Worm (Caenorhabditis elegans) whole organism, L1 larva: ENCODE data around the gene F40C5.1.

Source experiments
- C04F5.9 ChIP-seq: sonication (generic microtip); optimal IDR thresholded peaks from 2 replicates; lab custom pipeline; 2016; ENCODE audit warnings: missing genetic modification characterization, missing compliant biosample characterization
- C16A3.4 ChIP-seq: fragments of 150-350 bp; optimal IDR thresholded peaks from 2 replicates; lab custom pipeline; 2014; ENCODE audit warnings: missing biosample characterization, missing genetic modification characterization
- C34B4.2 ChIP-seq: sonication (generic microtip); optimal IDR thresholded peaks from 2 replicates; lab custom pipeline; 2017; ENCODE audit warnings: mild to moderate bottlenecking, missing genetic modification characterization, missing compliant biosample characterization
- F16B12.6 ChIP-seq: fragments of 150-350 bp; optimal IDR thresholded peaks from 2 replicates; lab custom pipeline; 2014; ENCODE audit warnings: missing biosample characterization, missing genetic modification characterization
- Y116A8C.19 ChIP-seq: sonication (generic microtip); optimal IDR thresholded peaks from 2 replicates; lab custom pipeline; 2016; ENCODE audit warnings: missing compliant biosample characterization, missing genetic modification characterization, borderline replicate concordance
- aha-1 ChIP-seq: fragments of 150-350 bp; optimal IDR thresholded peaks from 2 replicates; lab custom pipeline; 2014; ENCODE audit warnings: missing biosample characterization, missing genetic modification characterization
- alr-1 ChIP-seq: fragments of 200-800 bp; sonication (Bioruptor generic); optimal IDR thresholded peaks from 2 replicates; lab custom pipeline; 2018; ENCODE audit warnings: borderline replicate concordance, mild to moderate bottlenecking, missing genetic modification characterization, missing compliant biosample characterization
- aly-2 ChIP-seq: fragments of 150-350 bp; optimal IDR thresholded peaks from 2 replicates; lab custom pipeline; 2014; ENCODE audit warnings: missing biosample characterization, missing genetic modification characterization
- ama-1 ChIP-seq: fragments of 150-350 bp; optimal IDR thresholded peaks from 2 replicates; lab custom pipeline; 2014
- blmp-1 ChIP-seq: fragments of 150-350 bp; optimal IDR thresholded peaks from 2 replicates; lab custom pipeline; 2014; ENCODE audit warnings: missing biosample characterization, missing genetic modification characterization
- ceh-8 ChIP-seq: fragments of 200-800 bp; sonication (Bioruptor generic); optimal IDR thresholded peaks from 2 replicates; lab custom pipeline; 2018; ENCODE audit warnings: mild to moderate bottlenecking, missing genetic modification characterization, moderate library complexity, missing compliant biosample characterization
- ceh-88 ChIP-seq: fragments of 200-800 bp; sonication (Bioruptor generic); IDR thresholded peaks from 2 replicates; pipeline ENCODE4 v1.3.6; 2022; ENCODE audit warnings: missing genetic modification characterization, missing compliant biosample characterization
- ceh-90 ChIP-seq: sonication (generic microtip); optimal IDR thresholded peaks from 2 replicates; lab custom pipeline; 2016; ENCODE audit warnings: missing genetic modification characterization, missing compliant biosample characterization
- dpl-1 ChIP-seq, 3 experiments: fragments of 150-350 bp in 2 of 3; sonication (generic microtip) in 1 of 3; optimal IDR thresholded peaks; 2 replicates each; lab custom pipeline; 2014 to 2017; ENCODE audit warnings: missing biosample characterization in 3 of 3, missing genetic modification characterization in 3 of 3, missing genetic modification reagents in 3 of 3
- efl-1 ChIP-seq, 4 experiments: fragments of 150-350 bp; optimal IDR thresholded peaks in 3 of 4; peaks in 1 of 4; 1 replicate in 1 of 4; 2 replicates in 3 of 4; lab custom pipeline; 2014; ENCODE audit warnings: missing biosample characterization in 2 of 4, missing genetic modification characterization in 2 of 4, missing genetic modification reagents in 2 of 4
- egl-13 ChIP-seq: sonication (generic microtip); optimal IDR thresholded peaks from 2 replicates; lab custom pipeline; 2016; ENCODE audit warnings: missing genotype, missing genetic modification reagents, missing genetic modification characterization, missing compliant biosample characterization
- egl-27 ChIP-seq, 2 experiments: fragments of 150-350 bp in 1 of 2; sonication (generic microtip); optimal IDR thresholded peaks; 3 replicates each; lab custom pipeline; 2017 to 2018; ENCODE audit warnings: missing biosample characterization in 2 of 2, missing genetic modification characterization in 2 of 2, missing genetic modification reagents in 2 of 2
- elt-2 ChIP-seq: sonication (generic microtip); optimal IDR thresholded peaks from 2 replicates; lab custom pipeline; 2016; ENCODE audit warnings: missing genetic modification characterization, mild to moderate bottlenecking, inconsistent platforms, missing compliant biosample characterization, missing genetic modification reagents
- elt-3 ChIP-seq, 6 experiments: fragments of 150-350 bp in 1 of 6; sonication (generic microtip); optimal IDR thresholded peaks; 2 replicates each; lab custom pipeline; 2017 to 2018; ENCODE audit warnings: missing biosample characterization in 6 of 6, missing genetic modification characterization in 6 of 6, inconsistent platforms in 1 of 6
- ets-5 ChIP-seq: fragments of 200-800 bp; sonication (Bioruptor generic); IDR thresholded peaks from 2 replicates; pipeline ENCODE4 v1.3.6; 2022; ENCODE audit warnings: missing genetic modification characterization, missing compliant biosample characterization
- fkh-10 ChIP-seq: sonication (generic microtip); optimal IDR thresholded peaks from 2 replicates; lab custom pipeline; 2017; ENCODE audit warnings: missing biosample characterization, missing genetic modification reagents, missing genetic modification characterization
- grh-1 ChIP-seq: fragments of 200-800 bp; sonication (Bioruptor generic); IDR thresholded peaks from 2 replicates; pipeline ENCODE4 v1.3.6; 2022; ENCODE audit warnings: missing genetic modification reagents, missing genetic modification characterization, missing compliant biosample characterization
- hlh-17 ChIP-seq: fragments of 200-800 bp; sonication (Bioruptor generic); optimal IDR thresholded peaks from 2 replicates; lab custom pipeline; 2018; ENCODE audit warnings: missing genetic modification characterization, mild to moderate bottlenecking, missing compliant biosample characterization, moderate library complexity, borderline replicate concordance
- hlh-4 ChIP-seq: sonication (generic microtip); optimal IDR thresholded peaks from 2 replicates; lab custom pipeline; 2016; ENCODE audit warnings: mild to moderate bottlenecking, missing genetic modification characterization, missing compliant biosample characterization
- irx-1 ChIP-seq: sonication (generic microtip); optimal IDR thresholded peaks from 2 replicates; lab custom pipeline; 2016; ENCODE audit warnings: missing genetic modification characterization, missing compliant biosample characterization
- jun-1 ChIP-seq: fragments of 150-350 bp; optimal IDR thresholded peaks from 2 replicates; lab custom pipeline; 2014; ENCODE audit warnings: missing biosample characterization, missing genetic modification reagents, missing genetic modification characterization
- lin-13 ChIP-seq: fragments of 150-350 bp; optimal IDR thresholded peaks from 2 replicates; lab custom pipeline; 2014; ENCODE audit warnings: missing biosample characterization, missing genetic modification reagents, missing genetic modification characterization
- lin-15B ChIP-seq: fragments of 150-350 bp; sonication (generic microtip); optimal IDR thresholded peaks from 3 replicates; lab custom pipeline; 2014; ENCODE audit warnings: missing biosample characterization, missing genetic modification characterization
- lin-35 ChIP-seq, 2 experiments: fragments of 150-350 bp; optimal IDR thresholded peaks; 2 replicates each; lab custom pipeline; 2014; ENCODE audit warnings: missing biosample characterization in 2 of 2, missing genetic modification characterization in 2 of 2, missing genetic modification reagents in 2 of 2
- lir-3 ChIP-seq: sonication (generic microtip); optimal IDR thresholded peaks from 2 replicates; lab custom pipeline; 2016; ENCODE audit warnings: mild to moderate bottlenecking, missing genetic modification characterization, moderate library complexity, missing compliant biosample characterization; ENCODE audit not compliant: poor library complexity
- mdl-1 ChIP-seq, 2 experiments: fragments of 150-350 bp; optimal IDR thresholded peaks; 2 replicates each; lab custom pipeline; 2014 to 2017; ENCODE audit warnings: missing biosample characterization in 2 of 2, missing genetic modification characterization in 2 of 2, inconsistent platforms in 1 of 2
- mep-1 ChIP-seq: fragments of 150-350 bp; optimal IDR thresholded peaks from 2 replicates; lab custom pipeline; 2014; ENCODE audit warnings: missing biosample characterization, missing genetic modification characterization
- nhr-11 ChIP-seq: fragments of 150-350 bp; optimal IDR thresholded peaks from 2 replicates; lab custom pipeline; 2014; ENCODE audit warnings: missing biosample characterization, missing genetic modification characterization
- nhr-19 ChIP-seq: fragments of 200-800 bp; sonication (Bioruptor generic); conservative IDR thresholded peaks from 2 replicates; pipeline ENCODE4 v1.3.6; 2022; ENCODE audit warnings: missing genetic modification characterization, missing compliant biosample characterization
- nhr-20 ChIP-seq: sonication (generic microtip); optimal IDR thresholded peaks from 2 replicates; lab custom pipeline; 2016; ENCODE audit warnings: mild to moderate bottlenecking, missing genetic modification characterization, missing compliant biosample characterization
- nhr-237 ChIP-seq: fragments of 150-350 bp; optimal IDR thresholded peaks from 2 replicates; lab custom pipeline; 2014; ENCODE audit warnings: missing biosample characterization, missing genetic modification characterization
- nhr-71 ChIP-seq: sonication (generic microtip); optimal IDR thresholded peaks from 2 replicates; lab custom pipeline; 2016; ENCODE audit warnings: mild to moderate bottlenecking, missing genetic modification characterization, moderate library complexity, missing compliant biosample characterization
- nhr-84 ChIP-seq: sonication (generic microtip); optimal IDR thresholded peaks from 2 replicates; lab custom pipeline; 2017; ENCODE audit warnings: missing biosample characterization, missing genetic modification characterization
- nhr-85 ChIP-seq: sonication (generic microtip); peaks from one replicate; lab custom pipeline; 2016; ENCODE audit warnings: missing genetic modification characterization, inconsistent platforms, missing compliant biosample characterization
- nhr-90 ChIP-seq: sonication (generic microtip); optimal IDR thresholded peaks from 2 replicates; lab custom pipeline; 2016; ENCODE audit warnings: mild to moderate bottlenecking, missing genetic modification characterization, missing compliant biosample characterization; ENCODE audit not compliant: poor library complexity
- snpc-4 ChIP-seq: fragments of 150-350 bp; optimal IDR thresholded peaks from 2 replicates; lab custom pipeline; 2014; ENCODE audit warnings: missing biosample characterization, missing genetic modification characterization
- snu-23 ChIP-seq: sonication (generic microtip); optimal IDR thresholded peaks from 2 replicates; lab custom pipeline; 2016; ENCODE audit warnings: missing genetic modification characterization, missing compliant biosample characterization
- sox-4 ChIP-seq: sonication (generic microtip); optimal IDR thresholded peaks from 2 replicates; lab custom pipeline; 2016; ENCODE audit warnings: missing genetic modification characterization, missing compliant biosample characterization
- sup-37 ChIP-seq: fragments of 200-800 bp; sonication (Bioruptor generic); optimal IDR thresholded peaks from 2 replicates; lab custom pipeline; 2018; ENCODE audit warnings: mild to moderate bottlenecking, missing genetic modification characterization, missing compliant biosample characterization
- tbx-2 ChIP-seq: sonication (generic microtip); optimal IDR thresholded peaks from 2 replicates; lab custom pipeline; 2016; ENCODE audit warnings: missing genetic modification characterization, missing compliant biosample characterization
- unc-130 ChIP-seq: fragments of 150-350 bp; optimal IDR thresholded peaks from 2 replicates; lab custom pipeline; 2017; ENCODE audit warnings: missing biosample characterization, missing genetic modification characterization, inconsistent platforms
- unc-30 ChIP-seq: sonication (generic microtip); optimal IDR thresholded peaks from 2 replicates; lab custom pipeline; 2017; ENCODE audit warnings: missing biosample characterization, missing genetic modification characterization
- unc-86 ChIP-seq: sonication (generic microtip); optimal IDR thresholded peaks from 2 replicates; lab custom pipeline; 2016; ENCODE audit warnings: missing genetic modification characterization, missing compliant biosample characterization
- zag-1 ChIP-seq: fragments of 150-350 bp; optimal IDR thresholded peaks from 2 replicates; lab custom pipeline; 2014; ENCODE audit warnings: missing biosample characterization, missing genetic modification characterization
- zip-4 ChIP-seq: fragments of 200-800 bp; sonication (Bioruptor generic); optimal IDR thresholded peaks from 2 replicates; lab custom pipeline; 2018; ENCODE audit warnings: mild to moderate bottlenecking, missing genetic modification characterization, moderate library complexity, missing compliant biosample characterization

The F40C5.1 gene

DNA sequence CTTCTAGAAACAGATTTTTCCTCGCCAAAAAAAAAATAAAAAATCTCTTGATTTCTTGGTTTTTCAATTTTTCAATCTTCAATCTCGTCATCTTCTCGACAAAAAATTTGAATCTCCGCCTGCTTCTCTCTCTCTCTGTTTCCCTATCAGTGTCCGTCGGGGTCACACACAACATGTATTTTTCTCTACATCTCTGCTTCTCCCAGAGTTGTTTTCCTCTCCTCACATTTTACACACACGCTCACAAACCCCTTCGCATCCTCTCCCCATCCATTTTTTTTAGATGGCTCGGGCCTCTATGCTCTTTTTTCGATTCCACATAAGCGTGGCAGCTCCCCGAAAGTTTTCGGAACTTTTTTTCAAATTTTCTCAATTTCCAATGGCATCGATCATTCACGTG, 7.3 kb downstream of the F40C5.1 start (continued):
- TF ChIP-seq lin-13 (GFP tag; lab: Kevin White, UChicago) (no peak), efl-1 (optimal IDR thresholded peaks at IDR 0.05; lab: Kevin White, UChicago) (peak; percentile 46 to 68), efl-1 (GFP tag; optimal IDR thresholded peaks at IDR 0.05 in 1 of 2; lab: Kevin White, UChicago) (peak; percentile 82 to 96), mdl-1 (tag; optimal IDR thresholded peaks at IDR 0.05; lab: Kevin White, UChicago) (no peak), C34B4.2 (tag; lab: Kevin White, UChicago) (no peak), ets-5 (no peak), aly-2 (tag; lab: Kevin White, UChicago) (no peak), Y116A8C.19 (tag; lab: Kevin White, UChicago) (no peak), tbx-2 (tag; lab: Kevin White, UChicago) (peak; percentile 23), fkh-10 (GFP tag; lab: Kevin White, UChicago) (peak; percentile 12), lin-15B (tag; lab: Kevin White, UChicago) (peak; percentile 86), dpl-1 (GFP tag; optimal IDR thresholded peaks at IDR 0.05; lab: Kevin White, UChicago) (peak; percentile 62 to 81 (median 65)), F16B12.6 (tag; lab: Kevin White, UChicago) (no peak), nhr-71 (tag; lab: Kevin White, UChicago) (peak; percentile 73), zip-4 (GFP tag; lab: Kevin White, UChicago) (no peak), hlh-17 (GFP tag; lab: Kevin White, UChicago) (no peak), elt-3 (tag; optimal IDR thresholded peaks at IDR 0.05; lab: Kevin White, UChicago) (peak in 2 of 6 experiments; percentile 1 to 14), unc-130 (tag; lab: Kevin White, UChicago) (peak; percentile 16), alr-1 (tag; lab: Kevin White, UChicago) (no peak), nhr-11 (tag; lab: Kevin White, UChicago) (no peak), nhr-19 (GFP tag; lab: Robert Waterston, UW) (peak; percentile 29; the same call in 1 of the 2 replicates), nhr-237 (tag; lab: Kevin White, UChicago) (no peak), nhr-84 (tag; lab: Kevin White, UChicago) (no peak), sox-4 (no peak), lir-3 (tag; lab: Kevin White, UChicago) (no peak), ama-1 (lab: Kevin White, UChicago) (no peak), lin-35 (GFP tag; optimal IDR thresholded peaks at IDR 0.05; lab: Kevin White, UChicago) (peak; percentile 73 to 86), aha-1 (tag; lab: Kevin White, UChicago) (no peak), C04F5.9 (tag; lab: Kevin White, UChicago) (no peak), ceh-88 (GFP tag; lab: Robert Waterston, UW) (no peak), egl-27 (tag; optimal IDR thresholded peaks at IDR 0.05; lab: Kevin White, UChicago) (no peak), snu-23 (GFP tag; lab: Kevin White, UChicago) (peak; percentile 68), mep-1 (tag; lab: Kevin White, UChicago) (peak; percentile 61), nhr-20 (tag; lab: Kevin White, UChicago) (peak; percentile 67), C16A3.4 (peak; percentile 15), snpc-4 (tag; lab: Kevin White, UChicago) (no peak)

ce11 chrV:3580385-3580784, 7.9 kb downstream of the F40C5.1 start:
- TF ChIP-seq nhr-85 (tag; lab: Kevin White, UChicago) (no peak), irx-1 (tag; lab: Kevin White, UChicago) (no peak), elt-3 (tag; optimal IDR thresholded peaks at IDR 0.05; lab: Kevin White, UChicago) (peak in 2 of 6 experiments; percentile 8 to 39), lin-13 (GFP tag; lab: Kevin White, UChicago) (no peak), C34B4.2 (tag; lab: Kevin White, UChicago) (no peak), unc-30 (no peak), egl-13 (no peak), ceh-90 (tag; lab: Kevin White, UChicago) (no peak), nhr-19 (GFP tag; lab: Robert Waterston, UW) (no peak), lir-3 (tag; lab: Kevin White, UChicago) (no peak), blmp-1 (tag; lab: Kevin White, UChicago) (peak; percentile 52), elt-2 (tag; lab: Kevin White, UChicago) (peak; percentile 52), unc-86 (tag; lab: Kevin White, UChicago) (no peak), ceh-8 (GFP tag; lab: Kevin White, UChicago) (no peak), nhr-71 (tag; lab: Kevin White, UChicago) (no peak), Y116A8C.19 (tag; lab: Kevin White, UChicago) (no peak), sup-37 (GFP tag; lab: Kevin White, UChicago) (no peak), jun-1 (tag; lab: Kevin White, UChicago) (no peak), nhr-90 (tag; lab: Kevin White, UChicago) (no peak), snu-23 (GFP tag; lab: Kevin White, UChicago) (no peak), grh-1 (GFP tag; lab: Robert Waterston, UW) (no peak), lin-35 (GFP tag; optimal IDR thresholded peaks at IDR 0.05; lab: Kevin White, UChicago) (no peak), hlh-4 (tag; lab: Kevin White, UChicago) (no peak), efl-1 (optimal IDR thresholded peaks at IDR 0.05; lab: Kevin White, UChicago) (no peak), efl-1 (GFP tag; optimal IDR thresholded peaks at IDR 0.05 in 1 of 2; lab: Kevin White, UChicago) (peak in 1 of 2 experiments; percentile 27), zag-1 (tag; lab: Kevin White, UChicago) (no peak)
